Fruit fly (Drosophila melanogaster) S2 (cell line): ENCODE data around the gene CG33995.

Experiments
- CG8478 ChIP-seq: fragments of >200 bp; optimal IDR thresholded peaks from 2 replicates; lab custom pipeline; 2018
- CTCF ChIP-seq, 2 experiments: fragments of >200 bp; optimal IDR thresholded peaks; 2 replicates each; lab custom pipeline; 2018

dm6 chr2L:5010784-5011260, 32.2 kb upstream of the CG33995 start, which contains the start of the genes CG31917, Tfb5 and SelT:
- TF ChIP-seq CTCF (optimal IDR thresholded peaks at IDR 0.05; lab: Kevin White, UChicago) = peak in 1 of 2 experiments; percentile 10
- no peak for TF ChIP-seq CG8478 (lab: Kevin White, UChicago)
